Fruit fly (Drosophila melanogaster) whole organism, wandering third instar larva: Measurements from ENCODE around the gene Cdk2.

Experiments
- Abd-B ChIP-seq: fragments of >200 bp; optimal IDR thresholded peaks from 2 replicates; lab custom pipeline; 2017; ENCODE audit warnings: missing biosample characterization, missing genetic modification characterization
- CG32264 ChIP-seq: fragments of 200-800 bp; sonication (Bioruptor generic); optimal IDR thresholded peaks from 2 replicates; lab custom pipeline; 2016; ENCODE audit warnings: missing biosample characterization, missing genetic modification characterization
- Dfd ChIP-seq: fragments of >200 bp; optimal IDR thresholded peaks from 2 replicates; lab custom pipeline; 2017; ENCODE audit warnings: missing biosample characterization, missing genetic modification characterization
- Dif ChIP-seq: fragments of 200-275, 200-300 bp; sonication (Bioruptor generic); optimal IDR thresholded peaks from 2 replicates; lab custom pipeline; 2018; ENCODE audit warnings: missing biosample characterization, missing genetic modification characterization; ENCODE audit not compliant: partially characterized antibody
- HLH106 ChIP-seq: fragments of 200-800 bp; optimal IDR thresholded peaks from 3 replicates; lab custom pipeline; 2019; ENCODE audit warnings: missing biosample characterization, mild to moderate bottlenecking, missing genetic modification characterization, moderate library complexity
- Hnf4 ChIP-seq: fragments of 200-800 bp; sonication (Bioruptor generic); optimal IDR thresholded peaks from 2 replicates; lab custom pipeline; 2016; ENCODE audit warnings: missing biosample characterization, mild to moderate bottlenecking, missing genetic modification characterization
- Hr78 ChIP-seq: fragments of >200 bp; optimal IDR thresholded peaks from 2 replicates; lab custom pipeline; 2017; ENCODE audit warnings: missing biosample characterization, missing genetic modification characterization
- Hr83 ChIP-seq: fragments of 200-300 bp; sonication (Bioruptor generic); optimal IDR thresholded peaks from 2 replicates; lab custom pipeline; 2016; ENCODE audit warnings: missing biosample characterization, mild to moderate bottlenecking, missing genetic modification characterization, moderate library complexity; ENCODE audit not compliant: poor library complexity, severe bottlenecking
- Jra ChIP-seq: sonication (Bioruptor generic); optimal IDR thresholded peaks from 2 replicates; lab custom pipeline; 2016; ENCODE audit warnings: missing biosample characterization, missing genetic modification characterization
- Mio ChIP-seq: sonication (Bioruptor generic); optimal IDR thresholded peaks from 2 replicates; lab custom pipeline; 2016; ENCODE audit warnings: missing biosample characterization, missing genetic modification characterization
- Myc ChIP-seq: fragments of >200 bp; optimal IDR thresholded peaks from 2 replicates; lab custom pipeline; 2017
- N ChIP-seq: fragments of >200 bp; optimal IDR thresholded peaks from 2 replicates; lab custom pipeline; 2018; ENCODE audit warnings: missing biosample characterization, missing external identifiers, missing genetic modification characterization
- Sp1 ChIP-seq: fragments of 200-800 bp; sonication (Bioruptor generic); optimal IDR thresholded peaks from 3 replicates; lab custom pipeline; 2019; ENCODE audit warnings: missing biosample characterization, mild to moderate bottlenecking, missing genetic modification characterization, moderate library complexity
- Vsx2 ChIP-seq: fragments of 200-300, 225-300 bp; sonication (Bioruptor generic); optimal IDR thresholded peaks from 2 replicates; lab custom pipeline; 2018; ENCODE audit warnings: missing biosample characterization, missing genetic modification characterization; ENCODE audit not compliant: partially characterized antibody
- br ChIP-seq: fragments of 200-800 bp; sonication (Bioruptor generic); optimal IDR thresholded peaks from 2 replicates; lab custom pipeline; 2016; ENCODE audit warnings: missing biosample characterization, missing genetic modification characterization
- brk ChIP-seq: fragments of 200-800 bp; sonication (Bioruptor generic); optimal IDR thresholded peaks from 2 replicates; lab custom pipeline; 2016; ENCODE audit warnings: missing biosample characterization, mild to moderate bottlenecking, missing genetic modification characterization
- dl ChIP-seq, 2 experiments: fragments of 175-275, 200-275 bp in 1 of 2; fragments of 200-275 bp in 1 of 2; sonication (Bioruptor generic); optimal IDR thresholded peaks; lab custom pipeline; 2018; ENCODE audit warnings: mild to moderate bottlenecking in 2 of 2, missing biosample characterization in 2 of 2, missing genetic modification characterization in 2 of 2, moderate library complexity in 2 of 2; ENCODE audit not compliant: partially characterized antibody in 2 of 2, insufficient read depth in 1 of 2
- dmrt93B ChIP-seq: fragments of 200-800 bp; sonication (Bioruptor generic); optimal IDR thresholded peaks from 2 replicates; lab custom pipeline; 2018; ENCODE audit warnings: missing biosample characterization, mild to moderate bottlenecking, missing genetic modification characterization
- dsf ChIP-seq: sonication (Bioruptor generic); optimal IDR thresholded peaks from 2 replicates; lab custom pipeline; 2016; ENCODE audit warnings: missing biosample characterization, missing genetic modification characterization, borderline replicate concordance
- ey ChIP-seq: fragments of 200-800 bp; sonication (Bioruptor generic); optimal IDR thresholded peaks from 2 replicates; lab custom pipeline; 2016; ENCODE audit warnings: missing biosample characterization, missing genetic modification characterization
- h ChIP-seq: fragments of 200-800 bp; sonication (Bioruptor generic); optimal IDR thresholded peaks from 3 replicates; lab custom pipeline; 2016; ENCODE audit warnings: missing biosample characterization, mild to moderate bottlenecking, missing genetic modification characterization
- jim ChIP-seq: fragments of 175-275, 200-325 bp; sonication (Bioruptor generic); optimal IDR thresholded peaks from 2 replicates; lab custom pipeline; 2016; ENCODE audit warnings: missing biosample characterization, mild to moderate bottlenecking, missing genetic modification characterization
- lola ChIP-seq: fragments of >200 bp; optimal IDR thresholded peaks from 2 replicates; lab custom pipeline; 2017; ENCODE audit warnings: missing biosample characterization, missing genetic modification characterization
- sage ChIP-seq: fragments of 200-800 bp; sonication (Bioruptor generic); optimal IDR thresholded peaks from 2 replicates; lab custom pipeline; 2016; ENCODE audit warnings: missing biosample characterization, mild to moderate bottlenecking, missing genetic modification characterization
- sv ChIP-seq: fragments of 200-800 bp; sonication (Bioruptor generic); optimal IDR thresholded peaks from 3 replicates; lab custom pipeline; 2016; ENCODE audit warnings: missing biosample characterization, missing genetic modification characterization
- tai ChIP-seq: sonication (Bioruptor generic); optimal IDR thresholded peaks from 2 replicates; lab custom pipeline; 2016; ENCODE audit warnings: missing biosample characterization, missing genetic modification characterization
- usp ChIP-seq: fragments of >200 bp; optimal IDR thresholded peaks from 2 replicates; lab custom pipeline; 2017; ENCODE audit warnings: missing biosample characterization, missing genetic modification characterization
- woc ChIP-seq: sonication (Bioruptor generic); optimal IDR thresholded peaks from 2 replicates; lab custom pipeline; 2016; ENCODE audit warnings: missing biosample characterization, mild to moderate bottlenecking, missing genetic modification characterization

Cdk2 gene

dm6 chr3R:20739971-20740370, 4.5 kb downstream of the Cdk2 start, which contains the start of gene CG42322:
Gene CG42322, plus strand, starts transcription at chr3R:20740108.
- TF ChIP-seq sv (GFP tag; lab: Kevin White, UChicago), result no peak
- TF ChIP-seq Hr83 (GFP tag; lab: Kevin White, UChicago), result no peak
- TF ChIP-seq tai (GFP tag; lab: Kevin White, UChicago), result no peak
- no peak for TF ChIP-seq Sp1 (GFP tag; lab: Kevin White, UChicago)
- no peak for TF ChIP-seq Mio (GFP tag; lab: Kevin White, UChicago)
- no peak for TF ChIP-seq Vsx2 (GFP tag; lab: Kevin White, UChicago)
- no peak for TF ChIP-seq Myc (lab: Kevin White, UChicago)
- no peak for TF ChIP-seq dmrt93B (GFP tag; lab: Kevin White, UChicago)
- no peak for TF ChIP-seq h (GFP tag; lab: Kevin White, UChicago)
- TF ChIP-seq brk (GFP tag; lab: Kevin White, UChicago), result no peak

dm6 chr3R:20743769-20744168, 8.3 kb downstream of the Cdk2 start, which contains the start of gene CG31199:
Gene CG31199, minus strand, starts transcription at chr3R:20743869.
- TF ChIP-seq Hr83 (GFP tag; lab: Kevin White, UChicago), result no peak
- TF ChIP-seq Dif (GFP tag; lab: Kevin White, UChicago), result no peak
- no peak for TF ChIP-seq br (GFP tag; lab: Kevin White, UChicago)
- no peak for TF ChIP-seq dsf (GFP tag; lab: Kevin White, UChicago)
- no peak for TF ChIP-seq jim (GFP tag; lab: Kevin White, UChicago)
- TF ChIP-seq woc (GFP tag; lab: Kevin White, UChicago), result no peak
- no peak for TF ChIP-seq usp (GFP tag; lab: Kevin White, UChicago)
- no peak for TF ChIP-seq Sp1 (GFP tag; lab: Kevin White, UChicago)
- TF ChIP-seq lola (GFP tag; lab: Kevin White, UChicago), result no peak
- TF ChIP-seq Hnf4 (GFP tag; lab: Kevin White, UChicago), result no peak
- TF ChIP-seq sage (GFP tag; lab: Kevin White, UChicago), result no peak
- TF ChIP-seq Jra (GFP tag; lab: Kevin White, UChicago), result no peak
- no peak for TF ChIP-seq dl (GFP tag; optimal IDR thresholded peaks at IDR 0.05; lab: Kevin White, UChicago; ENCODE audit: insufficient read depth in 1 of 2, partially characterized antibody in 2 of 2)
- TF ChIP-seq HLH106 (tag; lab: Kevin White, UChicago), result no peak
- no peak for TF ChIP-seq Myc (lab: Kevin White, UChicago)

dm6 chr3R:20745238-20745637, 9.8 kb downstream of the Cdk2 start, which contains the start of gene CG31200:
Gene CG31200, minus strand, starts transcription at chr3R:20745338.
- no peak for TF ChIP-seq N (GFP tag; lab: Kevin White, UChicago)
- no peak for TF ChIP-seq Abd-B (GFP tag; lab: Kevin White, UChicago)
- TF ChIP-seq CG32264 (GFP tag; lab: Kevin White, UChicago), result no peak

- TF ChIP-seq Hr78 (GFP tag; lab: Kevin White, UChicago) (no peak), dsf (GFP tag; lab: Kevin White, UChicago) (no peak), h (GFP tag; lab: Kevin White, UChicago) (no peak), Sp1 (GFP tag; lab: Kevin White, UChicago) (no peak), CG32264 (GFP tag; lab: Kevin White, UChicago) (no peak), Jra (GFP tag; lab: Kevin White, UChicago) (no peak), br (GFP tag; lab: Kevin White, UChicago) (no peak)
Measured at dm6 chr3R:20748974-20749373, 13.6 kb downstream of the Cdk2 start, which contains the start of gene Prosalpha4T1. Gene Prosalpha4T1, minus strand, starts transcription at chr3R:20749074.

dm6 chr3R:20749536-20749935, 14.1 kb downstream of the Cdk2 start:
- TF ChIP-seq N (GFP tag; lab: Kevin White, UChicago) (no peak), Vsx2 (GFP tag; lab: Kevin White, UChicago) (no peak)

- TF ChIP-seq Dfd (GFP tag; lab: Kevin White, UChicago) (peak; percentile 71), ey (GFP tag; lab: Kevin White, UChicago) (no peak)
Measured at dm6 chr3R:20754991-20755390, 19.6 kb downstream of the Cdk2 start.
